Fruit fly (Drosophila melanogaster) Kc167 (cell line): ENCODE measurements around the gene CG13314.

Source experiments
- insv ChIP-seq: fragments of >200 bp; optimal IDR thresholded peaks from 3 replicates; lab custom pipeline; 2018; ENCODE audit warnings: missing external identifiers
- psq ChIP-seq: fragments of >200 bp; optimal IDR thresholded peaks from 2 replicates; lab custom pipeline; 2017; ENCODE audit warnings: missing external identifiers
- ttk ChIP-seq: sonication (Bioruptor generic); optimal IDR thresholded peaks from 2 replicates; lab custom pipeline; 2017; ENCODE audit warnings: missing external identifiers

DNA sequence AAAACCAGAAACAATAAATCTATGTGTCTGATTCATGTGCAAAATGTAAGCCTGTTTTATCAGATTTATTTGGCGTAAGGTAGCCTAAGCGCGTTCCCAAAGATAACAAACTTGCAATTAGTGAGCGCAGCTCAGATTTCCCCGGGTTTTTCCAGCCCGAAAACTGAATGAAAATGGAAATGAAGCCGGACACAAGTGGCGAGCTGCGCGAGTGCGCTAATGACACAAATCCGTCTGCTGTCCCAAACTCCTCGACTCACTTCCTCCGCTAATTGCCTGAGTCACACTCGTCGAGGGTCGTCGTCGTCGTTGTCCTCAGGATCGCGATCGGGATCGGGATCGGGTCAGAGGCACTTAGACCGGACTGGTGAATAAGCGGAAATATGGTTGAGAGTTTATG is 20.9 kb downstream of the CG13314 start:
- no peak for TF ChIP-seq ttk
- no peak for TF ChIP-seq psq (lab: Kevin White, UChicago)
- no peak for TF ChIP-seq insv (lab: Kevin White, UChicago)
